Worm (Caenorhabditis elegans): ENCODE data around the gene fzr-1.

- no peak for TF ChIP-seq ztf-23 (GFP tag; IDR thresholded peaks at IDR 0.05)
- TF ChIP-seq med-1 (GFP tag; optimal IDR thresholded peaks at IDR 0.05; ENCODE audit: insufficient read depth) = no peak
- TF ChIP-seq ztf-29 (GFP tag; IDR thresholded peaks at IDR 0.05) = no peak
- TF ChIP-seq cog-1 (tag; optimal IDR thresholded peaks at IDR 0.05) = no peak
- TF ChIP-seq flt-1 (GFP tag; IDR thresholded peaks at IDR 0.05) = no peak
- no peak for TF ChIP-seq ref-1 (GFP tag; conservative IDR thresholded peaks at IDR 0.05)
- TF ChIP-seq klf-2 (GFP tag; conservative IDR thresholded peaks at IDR 0.05) = no peak
- no peak for TF ChIP-seq tab-1 (GFP tag; IDR thresholded peaks at IDR 0.05)
- no peak for TF ChIP-seq T22C8.4 (GFP tag; IDR thresholded peaks at IDR 0.05)
Observed at ce11 chrII:9649191-9649590, 4.9 kb upstream of the fzr-1 start, which contains the start of gene ZK1307.9.

Measured in whole organism, midembryonic.